Worm (Caenorhabditis elegans) whole organism, early embryonic: ENCODE measurements around the gene eas-1.

ENCODE experiments used
- B0310.2 ChIP-seq: sonication (generic microtip); optimal IDR thresholded peaks from 2 replicates; lab custom pipeline; 2016; ENCODE audit warnings: mild to moderate bottlenecking, missing genetic modification characterization, missing compliant biosample characterization
- ama-1 ChIP-seq: fragments of 150-350 bp; optimal IDR thresholded peaks from 2 replicates; lab custom pipeline; 2014
- ceh-13 ChIP-seq: fragments of 200-800 bp; sonication (Bioruptor generic); optimal IDR thresholded peaks from 2 replicates; lab custom pipeline; 2018; ENCODE audit warnings: mild to moderate bottlenecking, missing genetic modification characterization, missing compliant biosample characterization
- ceh-36 ChIP-seq: sonication (generic microtip); optimal IDR thresholded peaks from 2 replicates; lab custom pipeline; 2016; ENCODE audit warnings: missing genetic modification characterization, inconsistent platforms, missing compliant biosample characterization
- ets-7 ChIP-seq: sonication (generic microtip); optimal IDR thresholded peaks from 2 replicates; lab custom pipeline; 2016; ENCODE audit warnings: missing genotype, missing genetic modification characterization, missing compliant biosample characterization
- flt-1 ChIP-seq: fragments of 200-800 bp; sonication (Bioruptor generic); IDR thresholded peaks from 2 replicates; pipeline ENCODE4 v1.3.6; 2022; ENCODE audit warnings: missing genetic modification characterization, missing compliant biosample characterization
- hmbx-1 ChIP-seq: sonication (generic microtip); optimal IDR thresholded peaks from 2 replicates; lab custom pipeline; 2016; ENCODE audit warnings: mild to moderate bottlenecking, missing genetic modification characterization, missing compliant biosample characterization
- hmg-4 ChIP-seq: fragments of 200-800 bp; sonication (Bioruptor generic); optimal IDR thresholded peaks from 2 replicates; lab custom pipeline; 2018; ENCODE audit warnings: mild to moderate bottlenecking, missing genetic modification characterization, missing compliant biosample characterization
- pes-1 ChIP-seq: fragments of 200-800 bp; sonication (Bioruptor generic); IDR thresholded peaks from 2 replicates; pipeline ENCODE4 v1.3.6; 2022; ENCODE audit warnings: missing genetic modification reagents, missing genetic modification characterization, missing compliant biosample characterization
- scrt-1 ChIP-seq: fragments of 200-800 bp; sonication (Bioruptor generic); IDR thresholded peaks from 2 replicates; pipeline ENCODE4 v1.3.6; 2022; ENCODE audit warnings: missing genetic modification characterization, missing compliant biosample characterization
- sea-1 ChIP-seq: fragments of 200-800 bp; sonication (Bioruptor generic); conservative IDR thresholded peaks from 2 replicates; pipeline ENCODE4 v1.3.6; 2022; ENCODE audit warnings: missing genetic modification characterization, missing compliant biosample characterization
- tbx-11 ChIP-seq: fragments of 200-800 bp; sonication (Bioruptor generic); IDR thresholded peaks from 2 replicates; pipeline ENCODE4 v1.3.6; 2022; ENCODE audit warnings: missing genetic modification characterization, missing compliant biosample characterization
- tra-4 ChIP-seq: sonication (generic microtip); optimal IDR thresholded peaks from 2 replicates; lab custom pipeline; 2017; ENCODE audit warnings: missing genetic modification characterization, missing compliant biosample characterization

ce11 chrII:4745281-4745680 is 5.1 kb downstream of the eas-1 start:
- TF ChIP-seq scrt-1 (GFP tag; lab: Robert Waterston, UW) (no peak), flt-1 (GFP tag; lab: Robert Waterston, UW) (no peak), ama-1 (lab: Kevin White, UChicago) (no peak), ceh-36 (tag; lab: Kevin White, UChicago) (no peak), hmg-4 (GFP tag; lab: Kevin White, UChicago) (no peak), sea-1 (no peak), tbx-11 (GFP tag; lab: Robert Waterston, UW) (no peak), pes-1 (no peak), ets-7 (tag; lab: Kevin White, UChicago) (no peak), B0310.2 (tag; lab: Kevin White, UChicago) (no peak), tra-4 (tag; lab: Kevin White, UChicago) (no peak), ceh-13 (GFP tag; lab: Kevin White, UChicago) (no peak), hmbx-1 (no peak)
